Worm (Caenorhabditis elegans) whole organism, L4 larva: ENCODE measurements around the gene C09E8.1.
A peak's percentile ranks its signal among the peaks of the same experiment; 100 is the strongest.
"Not testable (repeated sequence)": the region's sequence is repeated elsewhere in the genome, so short reads cannot be mapped to it uniquely, and the experiment has no call there.

Experiments used
- F44E2.7 ChIP-seq: fragments of 200-800 bp; sonication (Bioruptor generic); IDR thresholded peaks from 2 replicates; pipeline ENCODE4 v2.1.2; 2022; ENCODE audit warnings: missing genetic modification characterization, missing compliant biosample characterization
- Y48G9A.11 ChIP-seq: fragments of 200-800 bp; sonication (Bioruptor generic); IDR thresholded peaks from 2 replicates; pipeline ENCODE4 v1.3.6; 2022; ENCODE audit warnings: missing genetic modification reagents, missing genetic modification characterization, missing compliant biosample characterization
- ZK546.5 ChIP-seq, 2 experiments: sonication (generic microtip); optimal IDR thresholded peaks; 2 replicates each; lab custom pipeline; 2017; ENCODE audit warnings: missing biosample characterization in 2 of 2, missing genetic modification characterization in 2 of 2
- aha-1 ChIP-seq: fragments of 150-350 bp; peaks from one replicate; lab custom pipeline; 2014; ENCODE audit warnings: missing biosample characterization, missing genetic modification characterization
- arid-1 ChIP-seq: fragments of 200-800 bp; sonication (Bioruptor generic); conservative IDR thresholded peaks from 2 replicates; pipeline ENCODE4 v1.3.6; 2022; ENCODE audit warnings: missing genetic modification reagents, missing genetic modification characterization, missing compliant biosample characterization
- ceh-20 ChIP-seq: fragments of 200-800 bp; sonication (Bioruptor generic); IDR thresholded peaks from 2 replicates; pipeline ENCODE4 v1.3.6; 2022; ENCODE audit warnings: missing genetic modification reagents, missing genetic modification characterization, missing compliant biosample characterization
- cey-2 ChIP-seq: sonication (generic microtip); optimal IDR thresholded peaks from 3 replicates; lab custom pipeline; 2017; ENCODE audit warnings: missing genetic modification characterization, mild to moderate bottlenecking, missing compliant biosample characterization, antibody characterized with exemption, borderline replicate concordance; ENCODE audit not compliant: insufficient read depth
- daf-19 ChIP-seq: fragments of 200-800 bp; sonication (Bioruptor generic); conservative IDR thresholded peaks from 2 replicates; pipeline ENCODE4 v1.3.6; 2022; ENCODE audit warnings: missing genetic modification characterization, missing compliant biosample characterization
- dmd-9 ChIP-seq: fragments of 200-800 bp; sonication (Bioruptor generic); IDR thresholded peaks from 2 replicates; pipeline ENCODE4 v1.3.6; 2022; ENCODE audit warnings: missing genetic modification reagents, missing genetic modification characterization, missing compliant biosample characterization
- duxl-1 ChIP-seq: sonication (generic microtip); optimal IDR thresholded peaks from 2 replicates; lab custom pipeline; 2016; ENCODE audit warnings: mild to moderate bottlenecking, missing genetic modification characterization, moderate library complexity, missing compliant biosample characterization; ENCODE audit not compliant: poor library complexity
- dve-1 ChIP-seq: sonication (generic microtip); optimal IDR thresholded peaks from 2 replicates; lab custom pipeline; 2017; ENCODE audit warnings: antibody characterized with exemption, mild to moderate bottlenecking, missing genetic modification characterization, missing compliant biosample characterization; ENCODE audit not compliant: insufficient read depth
- egl-27 ChIP-seq: sonication (generic microtip); optimal IDR thresholded peaks from 3 replicates; lab custom pipeline; 2017; ENCODE audit warnings: missing biosample characterization, missing genetic modification reagents, missing genetic modification characterization
- egl-43 ChIP-seq: fragments of 200-800 bp; sonication (Bioruptor generic); IDR thresholded peaks from 2 replicates; pipeline ENCODE4 v1.3.6; 2022; ENCODE audit warnings: missing genetic modification reagents, missing genetic modification characterization, missing compliant biosample characterization
- gei-8 ChIP-seq: fragments of 200-800 bp; sonication (Bioruptor generic); optimal IDR thresholded peaks from 2 replicates; lab custom pipeline; 2018; ENCODE audit warnings: mild to moderate bottlenecking, missing genetic modification characterization, missing compliant biosample characterization
- hlh-11 ChIP-seq: fragments of 200-800 bp; sonication (Bioruptor generic); optimal IDR thresholded peaks from 2 replicates; lab custom pipeline; 2018; ENCODE audit warnings: mild to moderate bottlenecking, missing genetic modification characterization, missing compliant biosample characterization
- lin-13 ChIP-seq: fragments of 150-350 bp; optimal IDR thresholded peaks from 2 replicates; lab custom pipeline; 2014; ENCODE audit warnings: missing biosample characterization, missing genetic modification reagents, missing genetic modification characterization
- lin-15B ChIP-seq: fragments of 150-350 bp; sonication (generic microtip); optimal IDR thresholded peaks from 3 replicates; lab custom pipeline; 2014; ENCODE audit warnings: missing biosample characterization, missing genetic modification characterization
- lin-39 ChIP-seq: fragments of 150-350 bp; optimal IDR thresholded peaks from 2 replicates; lab custom pipeline; 2014; ENCODE audit warnings: missing biosample characterization, missing genetic modification reagents, missing genetic modification characterization
- madf-9 ChIP-seq: fragments of 200-800 bp; sonication (Bioruptor generic); conservative IDR thresholded peaks from 2 replicates; pipeline ENCODE4 v1.3.6; 2022; ENCODE audit warnings: missing genetic modification reagents, missing genetic modification characterization, missing compliant biosample characterization
- mdl-1 ChIP-seq, 2 experiments: fragments of 150-350 bp in 1 of 2; sonication (generic microtip) in 1 of 2; optimal IDR thresholded peaks; 2 replicates each; lab custom pipeline; 2014 to 2017; ENCODE audit warnings: missing biosample characterization in 2 of 2, missing genetic modification characterization in 2 of 2
- nhr-11 ChIP-seq: fragments of 150-350 bp; optimal IDR thresholded peaks from 2 replicates; lab custom pipeline; 2014; ENCODE audit warnings: missing biosample characterization, missing genetic modification characterization
- nhr-25 ChIP-seq: sonication (generic microtip); optimal IDR thresholded peaks from 2 replicates; lab custom pipeline; 2017; ENCODE audit warnings: missing genetic modification characterization, mild to moderate bottlenecking, missing compliant biosample characterization, antibody characterized with exemption, moderate library complexity, borderline replicate concordance; ENCODE audit not compliant: insufficient read depth
- nhr-28 ChIP-seq: fragments of 150-350 bp; optimal IDR thresholded peaks from 2 replicates; lab custom pipeline; 2014; ENCODE audit warnings: missing biosample characterization, missing genetic modification characterization
- nhr-41 ChIP-seq: fragments of 200-800 bp; sonication (Bioruptor generic); IDR thresholded peaks from 2 replicates; pipeline ENCODE4 v1.3.6; 2022; ENCODE audit warnings: missing genetic modification reagents, missing genetic modification characterization, missing compliant biosample characterization
- pqm-1 ChIP-seq: sonication (generic microtip); optimal IDR thresholded peaks from 2 replicates; lab custom pipeline; 2017; ENCODE audit warnings: missing biosample characterization, missing genetic modification characterization
- sdz-12 ChIP-seq: fragments of 200-800 bp; sonication (Bioruptor generic); optimal IDR thresholded peaks from 2 replicates; lab custom pipeline; 2018; ENCODE audit warnings: mild to moderate bottlenecking, missing genetic modification characterization, missing compliant biosample characterization
- set-16 ChIP-seq: fragments of 200-800 bp; sonication (Bioruptor generic); IDR thresholded peaks from 2 replicates; pipeline ENCODE4 v1.3.6; 2022; ENCODE audit warnings: missing genetic modification reagents, missing genetic modification characterization, missing compliant biosample characterization
- spr-1 ChIP-seq: sonication (generic microtip); optimal IDR thresholded peaks from 2 replicates; lab custom pipeline; 2016; ENCODE audit warnings: mild to moderate bottlenecking, missing genetic modification characterization, missing compliant biosample characterization
- unc-130 ChIP-seq: sonication (generic microtip); optimal IDR thresholded peaks from 2 replicates; lab custom pipeline; 2016; ENCODE audit warnings: missing genetic modification reagents, missing genetic modification characterization, missing compliant biosample characterization
- unc-62 ChIP-seq, 3 experiments: fragments of 150-350 bp in 1 of 3; sonication (generic microtip); optimal IDR thresholded peaks in 2 of 3; peaks in 1 of 3; 1 replicate in 1 of 3; 2 replicates in 2 of 3; lab custom pipeline; 2014 to 2017; ENCODE audit warnings: missing biosample characterization in 3 of 3, missing genetic modification characterization in 3 of 3, missing genetic modification reagents in 3 of 3, missing genotype in 1 of 3
- vab-7 ChIP-seq: fragments of 200-800 bp; sonication (Bioruptor generic); IDR thresholded peaks from 2 replicates; pipeline ENCODE4 v1.3.6; 2022; ENCODE audit warnings: missing genetic modification reagents, missing genetic modification characterization, missing compliant biosample characterization
- zfp-2 ChIP-seq: sonication (generic microtip); optimal IDR thresholded peaks from 2 replicates; lab custom pipeline; 2016; ENCODE audit warnings: mild to moderate bottlenecking, missing genetic modification characterization, missing compliant biosample characterization
- zip-2 ChIP-seq: fragments of 150-350 bp; optimal IDR thresholded peaks from 2 replicates; lab custom pipeline; 2014; ENCODE audit warnings: missing biosample characterization, missing genetic modification characterization
- ztf-11 ChIP-seq: fragments of 150-350 bp; optimal IDR thresholded peaks from 2 replicates; lab custom pipeline; 2014; ENCODE audit warnings: missing biosample characterization, missing genetic modification characterization

The C09E8.1 gene

ce11 chrII:512630-513029 is 43.7 kb upstream of the C09E8.1 start:
- TF ChIP-seq unc-62 (GFP tag; optimal IDR thresholded peaks at IDR 0.05 in 1 of 2; lab: Kevin White, UChicago) (peak in 1 of 2 experiments; percentile 40), unc-62 (tag; optimal IDR thresholded peaks at IDR 0.05; lab: Kevin White, UChicago) (no peak), ceh-20 (GFP tag; lab: Robert Waterston, UW) (peak; percentile 25; the same call in 1 of the 2 replicates), F44E2.7 (no peak)

- TF ChIP-seq unc-62 (GFP tag; optimal IDR thresholded peaks at IDR 0.05 in 1 of 2; lab: Kevin White, UChicago): peak in 1 of 2 experiments; percentile 5
- no peak for TF ChIP-seq unc-62 (tag; optimal IDR thresholded peaks at IDR 0.05; lab: Kevin White, UChicago)
- no peak for TF ChIP-seq Y48G9A.11
- TF ChIP-seq lin-15B (tag; lab: Kevin White, UChicago): no peak
- no peak for TF ChIP-seq arid-1
Measured at ce11 chrII:515765-516164, 40.5 kb upstream of the C09E8.1 start, which contains the start of gene mab-9. TSS of gene mab-9 (plus strand) at chrII:516024.

- peak; percentile 76 for TF ChIP-seq pqm-1 (tag; lab: Kevin White, UChicago)
- peak; percentile 13 for TF ChIP-seq dve-1 (tag; lab: Kevin White, UChicago)
- no peak for TF ChIP-seq madf-9 (GFP tag; lab: Robert Waterston, UW)
Measured at ce11 chrII:521720-522119, 34.6 kb upstream of the C09E8.1 start.

ce11 chrII:522302-522701 is 34.0 kb upstream of the C09E8.1 start, which contains the start of gene slc-36.2:
TSS of gene slc-36.2 (plus strand) at chrII:522602.
- TF ChIP-seq hlh-11 (tag; lab: Kevin White, UChicago) (no peak), gei-8 (GFP tag; lab: Kevin White, UChicago) (no peak), spr-1 (no peak), ZK546.5 (tag; optimal IDR thresholded peaks at IDR 0.05; lab: Kevin White, UChicago) (no peak), unc-130 (no peak), duxl-1 (tag; lab: Kevin White, UChicago) (no peak), nhr-25 (no peak), zfp-2 (no peak)

ce11 chrII:526375-526774 is 29.9 kb upstream of the C09E8.1 start, which contains the start of gene lgc-34:
TSS of gene lgc-34 (plus strand) at chrII:526574.
- TF ChIP-seq gei-8 (GFP tag; lab: Kevin White, UChicago) (no peak), aha-1 (peak; percentile 25), hlh-11 (tag; lab: Kevin White, UChicago) (no peak), lin-13 (GFP tag; lab: Kevin White, UChicago) (no peak), nhr-41 (GFP tag; lab: Robert Waterston, UW) (no peak), cey-2 (no peak)

- not testable (repeated sequence) for TF ChIP-seq egl-27 (tag; lab: Kevin White, UChicago); nhr-28; F44E2.7
- TF ChIP-seq, all 104 proteins: peak for 0; not testable (repeated sequence) for 104
Measured at ce11 chrII:535226-535625, 21.1 kb upstream of the C09E8.1 start, which contains the start of gene T27A1.3. TSS of gene T27A1.3 (plus strand) at chrII:535526.

ce11 chrII:536775-537174 is 19.5 kb upstream of the C09E8.1 start, which contains the start of gene T27A1.2:
TSS of gene T27A1.2 (minus strand) at chrII:536875.
- TF ChIP-seq nhr-11 (no peak), lin-13 (GFP tag; lab: Kevin White, UChicago) (no peak), vab-7 (GFP tag; lab: Robert Waterston, UW) (no peak), zip-2 (tag; lab: Kevin White, UChicago) (no peak), daf-19 (GFP tag; lab: Robert Waterston, UW) (no peak), dmd-9 (GFP tag; lab: Robert Waterston, UW) (no peak), sdz-12 (GFP tag; lab: Kevin White, UChicago) (no peak), arid-1 (no peak), lin-39 (no peak), mdl-1 (tag; optimal IDR thresholded peaks at IDR 0.05; lab: Kevin White, UChicago) (no peak), zfp-2 (no peak), hlh-11 (tag; lab: Kevin White, UChicago) (no peak), duxl-1 (tag; lab: Kevin White, UChicago) (no peak), egl-27 (tag; lab: Kevin White, UChicago) (no peak), set-16 (no peak), dve-1 (tag; lab: Kevin White, UChicago) (no peak), nhr-41 (GFP tag; lab: Robert Waterston, UW) (no peak), egl-43 (GFP tag; lab: Robert Waterston, UW) (no peak), ztf-11 (tag; lab: Kevin White, UChicago) (no peak), nhr-25 (no peak)
